Fruit fly (Drosophila melanogaster) whole organism, embryonic: Measurements from ENCODE around the gene HIP-R.

Experiments used
- B-H2 ChIP-seq: fragments of 200-800 bp; sonication (Bioruptor generic); optimal IDR thresholded peaks from 2 replicates; lab custom pipeline; 2018; ENCODE audit warnings: missing biosample characterization, mild to moderate bottlenecking, missing genetic modification characterization
- CG10209 ChIP-seq: fragments of 200-800 bp; sonication (Bioruptor generic); optimal IDR thresholded peaks from 3 replicates; lab custom pipeline; 2017; ENCODE audit warnings: missing biosample characterization, mild to moderate bottlenecking, missing genetic modification characterization, missing genetic modification reagents
- CG1832 ChIP-seq: fragments of 200-800 bp; sonication (Bioruptor generic); optimal IDR thresholded peaks from 2 replicates; lab custom pipeline; 2017; ENCODE audit warnings: missing biosample characterization, mild to moderate bottlenecking, missing genetic modification characterization, inconsistent platforms
- CG8089 ChIP-seq: fragments of 200-800 bp; sonication (Bioruptor generic); optimal IDR thresholded peaks from 3 replicates; lab custom pipeline; 2016; ENCODE audit warnings: missing biosample characterization, missing genetic modification characterization
- D19B ChIP-seq: fragments of 200-800 bp; sonication (Bioruptor generic); optimal IDR thresholded peaks from 2 replicates; lab custom pipeline; 2017; ENCODE audit warnings: missing biosample characterization, mild to moderate bottlenecking, missing genetic modification characterization
- Dip3 ChIP-seq: fragments of 200-800 bp; sonication (Bioruptor generic); optimal IDR thresholded peaks from 3 replicates; lab custom pipeline; 2016; ENCODE audit warnings: missing biosample characterization, missing genetic modification characterization
- Lhr ChIP-seq: fragments of 200-800 bp; sonication (Bioruptor generic); optimal IDR thresholded peaks from 3 replicates; lab custom pipeline; 2017; ENCODE audit warnings: mild to moderate bottlenecking, missing biosample characterization, missing genetic modification reagents, missing genetic modification characterization
- ab ChIP-seq: fragments of 200-800 bp; sonication (Bioruptor generic); optimal IDR thresholded peaks from 2 replicates; lab custom pipeline; 2016; ENCODE audit warnings: missing biosample characterization, missing genetic modification characterization
- jigr1 ChIP-seq: fragments of 200-800 bp; sonication (Bioruptor generic); IDR thresholded peaks from 3 replicates; pipeline ENCODE4 v1.3.6; 2022; ENCODE audit warnings: missing biosample characterization, missing genetic modification characterization
- kni ChIP-seq: fragments of 200-800 bp; sonication (Bioruptor generic); optimal IDR thresholded peaks from 3 replicates; lab custom pipeline; 2017; ENCODE audit warnings: mild to moderate bottlenecking, missing biosample characterization, missing genetic modification reagents, missing genetic modification characterization
- onecut ChIP-seq: fragments of 200-800 bp; sonication (Bioruptor generic); IDR thresholded peaks from 2 replicates; pipeline ENCODE4 v1.3.6; 2022; ENCODE audit warnings: missing biosample characterization, missing genetic modification characterization
- row ChIP-seq: fragments of 200-800 bp; sonication (Bioruptor generic); IDR thresholded peaks from 3 replicates; pipeline ENCODE4 v1.3.6; 2022; ENCODE audit warnings: missing biosample characterization, missing genetic modification characterization
- zen ChIP-seq: fragments of 200-800 bp; sonication (Bioruptor generic); optimal IDR thresholded peaks from 3 replicates; lab custom pipeline; 2018; ENCODE audit warnings: missing biosample characterization, mild to moderate bottlenecking, missing genetic modification characterization, moderate library complexity

DNA sequence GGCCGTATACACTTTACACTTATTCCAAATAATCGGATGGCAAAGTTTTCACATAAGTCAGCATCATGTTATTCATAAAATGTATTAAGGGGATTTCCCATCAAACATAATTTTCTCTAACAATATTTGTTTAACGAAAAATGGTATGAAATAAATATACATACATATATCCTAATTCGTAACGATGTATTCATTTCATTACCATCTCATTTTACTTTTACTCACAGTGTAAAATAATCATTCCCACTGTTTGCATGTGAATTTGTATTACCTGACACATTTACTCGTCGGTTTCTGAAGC, 44.6 kb upstream of the HIP-R start:
- no peak for TF ChIP-seq onecut (GFP tag; lab: Robert Waterston, UW)
- TF ChIP-seq CG1832 = no peak
- no peak for TF ChIP-seq CG8089 (GFP tag; lab: Kevin White, UChicago)
- no peak for TF ChIP-seq ab
- TF ChIP-seq D19B = no peak
- no peak for TF ChIP-seq Lhr (GFP tag; lab: Kevin White, UChicago)
- peak; percentile 25 for TF ChIP-seq CG10209
- TF ChIP-seq Dip3 (GFP tag; lab: Kevin White, UChicago) = peak; percentile 9
- no peak for TF ChIP-seq jigr1 (GFP tag; lab: Robert Waterston, UW)
- peak; percentile 63 for TF ChIP-seq row (GFP tag; lab: Robert Waterston, UW)
- TF ChIP-seq zen = no peak
- TF ChIP-seq kni (GFP tag; lab: Kevin White, UChicago) = no peak
- no peak for TF ChIP-seq B-H2 (GFP tag; lab: Kevin White, UChicago)
